Worm (Caenorhabditis elegans): ENCODE data around the gene spe-49.

The spe-49 gene

ce11 chrV:6267237-6267812, 13.8 kb upstream of the spe-49 start, which contains the start of gene mrck-1 (continued):
- no peak for TF ChIP-seq attf-3 (GFP tag; conservative IDR thresholded peaks at IDR 0.05)
- peak; percentile 65 for TF ChIP-seq atf-7 (tag; optimal IDR thresholded peaks at IDR 0.05)
- TF ChIP-seq K12H6.12 (tag; optimal IDR thresholded peaks at IDR 0.05) = peak; percentile 87
- no peak for TF ChIP-seq ceh-91 (GFP tag; IDR thresholded peaks at IDR 0.05)
- TF ChIP-seq egl-44 (GFP tag; IDR thresholded peaks at IDR 0.05) = peak; percentile 80
- no peak for TF ChIP-seq T26A5.8 (tag; optimal IDR thresholded peaks at IDR 0.05)
- TF ChIP-seq madf-8 (GFP tag; conservative IDR thresholded peaks at IDR 0.05) = peak; percentile 24; the same call in 1 of the 2 replicates
- TF ChIP-seq athp-1 (tag; optimal IDR thresholded peaks at IDR 0.05) = peak; percentile 36
- TF ChIP-seq ztf-25 (GFP tag; IDR thresholded peaks at IDR 0.05) = no peak
- peak; percentile 72 for TF ChIP-seq snpc-4 (GFP tag; optimal IDR thresholded peaks at IDR 0.05)
- TF ChIP-seq snpc-4 (tag; optimal IDR thresholded peaks at IDR 0.05) = peak in 3 of 4 experiments; percentile 61 to 65 (median 64)
- peak; percentile 36 for TF ChIP-seq gei-17 (GFP tag; optimal IDR thresholded peaks at IDR 0.05)
- no peak for TF ChIP-seq Y67H2A.10 (GFP tag; conservative IDR thresholded peaks at IDR 0.05)
- no peak for TF ChIP-seq F57A8.1 (GFP tag; optimal IDR thresholded peaks at IDR 0.05)
- TF ChIP-seq ekl-4 (GFP tag; IDR thresholded peaks at IDR 0.05) = peak; percentile 80
- peak; percentile 94 for TF ChIP-seq zfh-2 (GFP tag; conservative IDR thresholded peaks at IDR 0.05)
- TF ChIP-seq sptf-2 (GFP tag; optimal IDR thresholded peaks at IDR 0.05) = no peak
- peak; percentile 80 for TF ChIP-seq B0336.3 (GFP tag; IDR thresholded peaks at IDR 0.05)
- TF ChIP-seq ztf-18 (tag; optimal IDR thresholded peaks at IDR 0.05) = peak; percentile 97
- TF ChIP-seq nhr-120 (GFP tag; IDR thresholded peaks at IDR 0.05) = no peak
- no peak for TF ChIP-seq F55B11.4 (tag; optimal IDR thresholded peaks at IDR 0.05; ENCODE audit: borderline replicate concordance, insufficient read depth)
- TF ChIP-seq nfyb-1 (GFP tag; IDR thresholded peaks at IDR 0.05) = peak; percentile 65
- peak; percentile 72 for TF ChIP-seq tlf-1 (GFP tag; optimal IDR thresholded peaks at IDR 0.05)
- peak; percentile 85 for TF ChIP-seq mcd-1 (GFP tag; IDR thresholded peaks at IDR 0.05)
- no peak for TF ChIP-seq D2030.7 (GFP tag; IDR thresholded peaks at IDR 0.05)
- TF ChIP-seq hlh-26 (GFP tag; conservative IDR thresholded peaks at IDR 0.05) = no peak
- no peak for TF ChIP-seq hsf-1 (GFP tag; IDR thresholded peaks at IDR 0.05)
- TF ChIP-seq ztf-3 (GFP tag; optimal IDR thresholded peaks at IDR 0.05) = no peak
- no peak for TF ChIP-seq dpff-1 (tag; optimal IDR thresholded peaks at IDR 0.05)
- no peak for TF ChIP-seq sdz-38 (tag; optimal IDR thresholded peaks at IDR 0.05)
- TF ChIP-seq bed-2 (GFP tag; IDR thresholded peaks at IDR 0.05) = no peak
- no peak for TF ChIP-seq unc-130 (GFP tag; optimal IDR thresholded peaks at IDR 0.05)
- TF ChIP-seq fkh-3 (tag; optimal IDR thresholded peaks at IDR 0.05) = no peak
- peak; percentile 63 for TF ChIP-seq repo-1 (tag; optimal IDR thresholded peaks at IDR 0.05)
- peak; percentile 9; the same call in 1 of the 2 replicates for TF ChIP-seq cebp-1 (GFP tag; IDR thresholded peaks at IDR 0.05)
- TF ChIP-seq cebp-1 (tag; optimal IDR thresholded peaks at IDR 0.05) = peak; percentile 85
- no peak for TF ChIP-seq F22D6.2 (tag; optimal IDR thresholded peaks at IDR 0.05)
- peak; percentile 74 for TF ChIP-seq ztf-26 (tag; optimal IDR thresholded peaks at IDR 0.05)
- TF ChIP-seq nhr-27 (tag; optimal IDR thresholded peaks at IDR 0.05) = no peak
- TF ChIP-seq chd-7 (tag; optimal IDR thresholded peaks at IDR 0.05) = peak; percentile 80
- peak; percentile 82 for TF ChIP-seq lin-54 (GFP tag; optimal IDR thresholded peaks at IDR 0.05)
- TF ChIP-seq madf-10 (tag; optimal IDR thresholded peaks at IDR 0.05) = peak; percentile 88
- TF ChIP-seq tbx-9 (tag; optimal IDR thresholded peaks at IDR 0.05; ENCODE audit: borderline replicate concordance) = no peak
- TF ChIP-seq pbrm-1 (GFP tag; IDR thresholded peaks at IDR 0.05) = peak; percentile 81
- no peak; the same call in 1 of the 2 replicates for TF ChIP-seq ceh-100 (GFP tag; IDR thresholded peaks at IDR 0.05)
- TF ChIP-seq F23B12.7 (tag; optimal IDR thresholded peaks at IDR 0.05; ENCODE audit: insufficient read depth) = peak; percentile 39
- no peak for TF ChIP-seq F39B2.1 (GFP tag; IDR thresholded peaks at IDR 0.05)
- no peak for TF ChIP-seq snpc-3.4 (tag; optimal IDR thresholded peaks at IDR 0.05)
- TF ChIP-seq akir-1 (GFP tag; optimal IDR thresholded peaks at IDR 0.05) = no peak

Measured in whole organism, young adult.